Fruit fly (Drosophila melanogaster): ENCODE data around the gene Arts.

- no peak for TF ChIP-seq psq (optimal IDR thresholded peaks at IDR 0.05)
- no peak for TF ChIP-seq h (optimal IDR thresholded peaks at IDR 0.05)
- no peak for TF ChIP-seq insv (optimal IDR thresholded peaks at IDR 0.05)
- TF ChIP-seq Sin3A (optimal IDR thresholded peaks at IDR 0.05), result no peak
Measured at dm6 chr3L:16646865-16647459, 44.3 kb downstream of the Arts start.

All from Kc167 (cell line).